Fruit fly (Drosophila melanogaster) whole organism, wandering third instar larva: Measurements from ENCODE around the gene CG32333.

Experiments
- Hnf4 ChIP-seq: fragments of 200-800 bp; sonication (Bioruptor generic); optimal IDR thresholded peaks from 2 replicates; lab custom pipeline; 2016; ENCODE audit warnings: missing biosample characterization, mild to moderate bottlenecking, missing genetic modification characterization
- Hr78 ChIP-seq: fragments of >200 bp; optimal IDR thresholded peaks from 2 replicates; lab custom pipeline; 2017; ENCODE audit warnings: missing biosample characterization, missing genetic modification characterization
- Hr83 ChIP-seq: fragments of 200-300 bp; sonication (Bioruptor generic); optimal IDR thresholded peaks from 2 replicates; lab custom pipeline; 2016; ENCODE audit warnings: missing biosample characterization, mild to moderate bottlenecking, missing genetic modification characterization, moderate library complexity; ENCODE audit not compliant: poor library complexity, severe bottlenecking
- N ChIP-seq: fragments of >200 bp; optimal IDR thresholded peaks from 2 replicates; lab custom pipeline; 2018; ENCODE audit warnings: missing biosample characterization, missing external identifiers, missing genetic modification characterization
- br ChIP-seq: fragments of 200-800 bp; sonication (Bioruptor generic); optimal IDR thresholded peaks from 2 replicates; lab custom pipeline; 2016; ENCODE audit warnings: missing biosample characterization, missing genetic modification characterization
- jim ChIP-seq: fragments of 175-275, 200-325 bp; sonication (Bioruptor generic); optimal IDR thresholded peaks from 2 replicates; lab custom pipeline; 2016; ENCODE audit warnings: missing biosample characterization, mild to moderate bottlenecking, missing genetic modification characterization
- psq ChIP-seq: fragments of 200-800 bp; sonication (Bioruptor generic); optimal IDR thresholded peaks from 3 replicates; lab custom pipeline; 2017; ENCODE audit warnings: missing biosample characterization, mild to moderate bottlenecking, missing genetic modification characterization, moderate library complexity
- usp ChIP-seq: fragments of >200 bp; optimal IDR thresholded peaks from 2 replicates; lab custom pipeline; 2017; ENCODE audit warnings: missing biosample characterization, missing genetic modification characterization

DNA sequence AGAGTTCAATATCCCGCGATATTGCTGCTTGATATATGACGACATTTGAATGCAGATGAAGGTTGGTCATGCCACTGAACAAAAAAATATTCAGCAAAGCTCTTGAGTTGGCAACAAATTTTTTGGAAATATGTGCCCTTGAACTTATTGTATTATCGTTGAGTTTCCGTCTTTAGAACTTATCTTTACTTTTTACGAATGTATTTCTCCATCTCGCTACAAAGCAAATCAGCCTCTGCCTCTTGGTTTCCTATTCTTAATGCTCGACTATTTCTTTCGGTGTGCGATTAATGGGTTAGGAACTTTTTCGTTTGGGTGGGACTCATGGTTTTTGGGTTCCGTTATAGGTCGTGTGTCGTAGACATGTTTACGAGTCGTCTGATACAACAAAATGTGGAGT, 47.4 kb downstream of the CG32333 start:
- TF ChIP-seq Hr78 (GFP tag; lab: Kevin White, UChicago) (no peak), Hr83 (no peak), br (GFP tag; lab: Kevin White, UChicago) (peak; percentile 35), jim (GFP tag; lab: Kevin White, UChicago) (no peak), N (GFP tag; lab: Kevin White, UChicago) (no peak), psq (GFP tag; lab: Kevin White, UChicago) (peak; percentile 23), Hnf4 (no peak), usp (GFP tag; lab: Kevin White, UChicago) (no peak)
